Worm (Caenorhabditis elegans) whole organism, L3 larva: Measurements from ENCODE around the gene F15B9.11.

Experiments
- R02D3.7 ChIP-seq: fragments of 150-350 bp; optimal IDR thresholded peaks from 2 replicates; lab custom pipeline; 2014; ENCODE audit warnings: missing biosample characterization, missing genetic modification characterization
- ZK546.5 ChIP-seq: sonication (generic microtip); optimal IDR thresholded peaks from 2 replicates; lab custom pipeline; 2017; ENCODE audit warnings: missing biosample characterization, missing genetic modification characterization
- aly-2 ChIP-seq: fragments of 150-350 bp; optimal IDR thresholded peaks from 2 replicates; lab custom pipeline; 2014; ENCODE audit warnings: missing biosample characterization, missing genetic modification characterization
- ama-1 ChIP-seq: fragments of 150-350 bp; optimal IDR thresholded peaks from 2 replicates; lab custom pipeline; 2018
- ceh-16 ChIP-seq: sonication (generic microtip); optimal IDR thresholded peaks from 2 replicates; lab custom pipeline; 2017; ENCODE audit warnings: missing biosample characterization, missing genetic modification characterization
- ceh-28 ChIP-seq: fragments of 150-350 bp; optimal IDR thresholded peaks from 2 replicates; lab custom pipeline; 2014; ENCODE audit warnings: missing biosample characterization, missing genetic modification reagents, missing genetic modification characterization
- ceh-82 ChIP-seq: fragments of 150-350 bp; optimal IDR thresholded peaks from 2 replicates; lab custom pipeline; 2014; ENCODE audit warnings: missing biosample characterization, missing genetic modification characterization
- ceh-9 ChIP-seq: sonication (generic microtip); optimal IDR thresholded peaks from 2 replicates; lab custom pipeline; 2018; ENCODE audit warnings: missing biosample characterization, missing genetic modification characterization
- daf-12 ChIP-seq: fragments of 150-350 bp; optimal IDR thresholded peaks from 2 replicates; lab custom pipeline; 2014; ENCODE audit warnings: missing biosample characterization, missing genetic modification reagents, missing genetic modification characterization
- egl-27 ChIP-seq: sonication (generic microtip); optimal IDR thresholded peaks from 4 replicates; lab custom pipeline; 2017; ENCODE audit warnings: missing biosample characterization, missing genetic modification reagents, missing genetic modification characterization
- egl-5 ChIP-seq: fragments of 150-350 bp; optimal IDR thresholded peaks from 2 replicates; lab custom pipeline; 2017; ENCODE audit warnings: missing biosample characterization, missing genetic modification reagents, missing genetic modification characterization, inconsistent platforms
- elt-1 ChIP-seq: fragments of 150-350 bp; optimal IDR thresholded peaks from 2 replicates; lab custom pipeline; 2014; ENCODE audit warnings: missing biosample characterization, missing genetic modification characterization
- elt-2 ChIP-seq: sonication (generic microtip); optimal IDR thresholded peaks from 2 replicates; lab custom pipeline; 2016; ENCODE audit warnings: missing genetic modification reagents, mild to moderate bottlenecking, missing genetic modification characterization, missing compliant biosample characterization
- elt-3 ChIP-seq, 3 experiments: fragments of 150-350 bp in 1 of 3; sonication (generic microtip) in 2 of 3; optimal IDR thresholded peaks; 2 replicates in 2 of 3; 4 replicates in 1 of 3; lab custom pipeline; 2014 to 2017; ENCODE audit warnings: missing biosample characterization in 3 of 3, missing genetic modification characterization in 3 of 3
- eor-1 ChIP-seq, 2 experiments: fragments of 150-350 bp; optimal IDR thresholded peaks; 2 replicates each; lab custom pipeline; 2014 to 2018; ENCODE audit warnings: missing biosample characterization in 2 of 2, missing genetic modification characterization in 2 of 2
- fkh-10 ChIP-seq: sonication (generic microtip); optimal IDR thresholded peaks from 2 replicates; lab custom pipeline; 2017; ENCODE audit warnings: missing biosample characterization, missing genetic modification reagents, missing genetic modification characterization
- fkh-2 ChIP-seq: fragments of 150-350 bp; optimal IDR thresholded peaks from 2 replicates; lab custom pipeline; 2014; ENCODE audit warnings: missing biosample characterization, missing genetic modification reagents, missing genetic modification characterization
- fos-1 ChIP-seq: fragments of 150-350 bp; optimal IDR thresholded peaks from 2 replicates; lab custom pipeline; 2014; ENCODE audit warnings: missing biosample characterization, missing genetic modification characterization
- jun-1 ChIP-seq: fragments of 150-350 bp; optimal IDR thresholded peaks from 2 replicates; lab custom pipeline; 2014; ENCODE audit warnings: missing biosample characterization, missing genetic modification reagents, missing genetic modification characterization
- lin-39 ChIP-seq: fragments of 150-350 bp; optimal IDR thresholded peaks from 2 replicates; lab custom pipeline; 2018; ENCODE audit warnings: missing biosample characterization, missing genetic modification reagents, missing genetic modification characterization
- lsy-12 ChIP-seq: sonication (generic microtip); optimal IDR thresholded peaks from 2 replicates; lab custom pipeline; 2016; ENCODE audit warnings: mild to moderate bottlenecking, missing genetic modification characterization, missing compliant biosample characterization
- mdl-1 ChIP-seq: fragments of 150-350 bp; optimal IDR thresholded peaks from 2 replicates; lab custom pipeline; 2014; ENCODE audit warnings: missing biosample characterization, missing genetic modification characterization
- mml-1 ChIP-seq: fragments of 150-350 bp; sonication (generic microtip); optimal IDR thresholded peaks from 3 replicates; lab custom pipeline; 2014; ENCODE audit warnings: missing biosample characterization, missing genetic modification characterization
- nfya-1 ChIP-seq: sonication (generic microtip); optimal IDR thresholded peaks from 2 replicates; lab custom pipeline; 2017; ENCODE audit warnings: missing genetic modification characterization, mild to moderate bottlenecking, missing compliant biosample characterization, antibody characterized with exemption, moderate library complexity; ENCODE audit not compliant: insufficient read depth
- nhr-11 ChIP-seq: fragments of 150-350 bp; optimal IDR thresholded peaks from 2 replicates; lab custom pipeline; 2014; ENCODE audit warnings: missing biosample characterization, missing genetic modification characterization
- nhr-12 ChIP-seq: fragments of 150-350 bp; optimal IDR thresholded peaks from 2 replicates; lab custom pipeline; 2014; ENCODE audit warnings: missing biosample characterization, missing genetic modification characterization
- nhr-23 ChIP-seq: fragments of 150-350 bp; optimal IDR thresholded peaks from 2 replicates; lab custom pipeline; 2014; ENCODE audit warnings: missing biosample characterization, missing genetic modification reagents, missing genetic modification characterization
- nhr-237 ChIP-seq: fragments of 150-350 bp; optimal IDR thresholded peaks from 2 replicates; lab custom pipeline; 2014; ENCODE audit warnings: missing biosample characterization, missing genetic modification characterization
- nhr-25 ChIP-seq: sonication (generic microtip); optimal IDR thresholded peaks from 2 replicates; lab custom pipeline; 2017; ENCODE audit warnings: missing biosample characterization, missing genetic modification characterization
- nhr-28 ChIP-seq: fragments of 150-350 bp; optimal IDR thresholded peaks from 2 replicates; lab custom pipeline; 2014; ENCODE audit warnings: missing biosample characterization, missing genetic modification characterization
- nhr-43 ChIP-seq: sonication (generic microtip); optimal IDR thresholded peaks from 2 replicates; lab custom pipeline; 2016; ENCODE audit warnings: mild to moderate bottlenecking, missing genetic modification characterization, missing compliant biosample characterization; ENCODE audit not compliant: poor library complexity, severe bottlenecking
- nhr-76 ChIP-seq: fragments of 150-350 bp; sonication (generic microtip); optimal IDR thresholded peaks from 5 replicates; lab custom pipeline; 2014; ENCODE audit warnings: missing biosample characterization, missing genetic modification characterization
- nhr-77 ChIP-seq: fragments of 150-350 bp; optimal IDR thresholded peaks from 2 replicates; lab custom pipeline; 2014; ENCODE audit warnings: missing biosample characterization, missing genetic modification characterization
- pha-4 ChIP-seq: fragments of 150-350 bp; optimal IDR thresholded peaks from 2 replicates; lab custom pipeline; 2014; ENCODE audit warnings: missing biosample characterization, missing genetic modification reagents, missing genetic modification characterization
- pqm-1 ChIP-seq: fragments of 150-350 bp; optimal IDR thresholded peaks from 2 replicates; lab custom pipeline; 2017; ENCODE audit warnings: missing biosample characterization, missing genetic modification characterization, inconsistent platforms
- sea-2 ChIP-seq: fragments of 150-350 bp; sonication (generic microtip); optimal IDR thresholded peaks from 4 replicates; lab custom pipeline; 2014; ENCODE audit warnings: missing biosample characterization, missing genetic modification reagents, missing genetic modification characterization
- skn-1 ChIP-seq: fragments of 150-350 bp; optimal IDR thresholded peaks from 2 replicates; lab custom pipeline; 2014; ENCODE audit warnings: missing biosample characterization, missing genetic modification characterization
- snpc-4 ChIP-seq: fragments of 150-350 bp; optimal IDR thresholded peaks from 2 replicates; lab custom pipeline; 2014; ENCODE audit warnings: missing biosample characterization, missing genetic modification characterization
- tbx-2 ChIP-seq: sonication (generic microtip); optimal IDR thresholded peaks from 2 replicates; lab custom pipeline; 2016; ENCODE audit warnings: mild to moderate bottlenecking, missing genetic modification characterization, missing compliant biosample characterization
- unc-39 ChIP-seq: sonication (generic microtip); optimal IDR thresholded peaks from 4 replicates; lab custom pipeline; 2017; ENCODE audit warnings: missing biosample characterization, missing genetic modification characterization
- unc-62 ChIP-seq: fragments of 150-350 bp; sonication (generic microtip); optimal IDR thresholded peaks from 4 replicates; lab custom pipeline; 2014; ENCODE audit warnings: missing biosample characterization, missing genetic modification reagents, missing genetic modification characterization
- zag-1 ChIP-seq: fragments of 150-350 bp; optimal IDR thresholded peaks from 2 replicates; lab custom pipeline; 2014; ENCODE audit warnings: missing biosample characterization, missing genetic modification characterization
- ztf-11 ChIP-seq: fragments of 150-350 bp; optimal IDR thresholded peaks from 2 replicates; lab custom pipeline; 2014; ENCODE audit warnings: missing biosample characterization, missing genetic modification characterization
- ztf-4 ChIP-seq: fragments of 150-350 bp; optimal IDR thresholded peaks from 2 replicates; lab custom pipeline; 2014; ENCODE audit warnings: missing biosample characterization, missing genetic modification characterization

Gene F15B9.11

ce11 chrV:13008825-13009224 is 16.1 kb upstream of the F15B9.11 start, which contains the start of gene F15B9.10:
Gene F15B9.10 (minus strand): TSS chrV:13008925.
- TF ChIP-seq pha-4 (tag; lab: Kevin White, UChicago): no peak
- no peak for TF ChIP-seq R02D3.7
- TF ChIP-seq aly-2 (tag; lab: Kevin White, UChicago): no peak
- TF ChIP-seq elt-1: no peak
- no peak for TF ChIP-seq nhr-11 (tag; lab: Kevin White, UChicago)
- TF ChIP-seq lin-39 (tag; lab: Kevin White, UChicago): no peak
- no peak for TF ChIP-seq unc-39 (tag; lab: Kevin White, UChicago)
- TF ChIP-seq elt-2 (tag; lab: Kevin White, UChicago): no peak
- TF ChIP-seq fos-1 (tag; lab: Kevin White, UChicago): no peak
- TF ChIP-seq snpc-4 (tag; lab: Kevin White, UChicago): no peak
- TF ChIP-seq fkh-2 (tag; lab: Kevin White, UChicago): no peak

- no peak for TF ChIP-seq fos-1 (tag; lab: Kevin White, UChicago)
- no peak for TF ChIP-seq tbx-2 (tag; lab: Kevin White, UChicago)
- TF ChIP-seq skn-1 (tag; lab: Kevin White, UChicago): no peak
- no peak for TF ChIP-seq nhr-25 (tag; lab: Kevin White, UChicago)
- no peak for TF ChIP-seq ceh-82 (tag; lab: Kevin White, UChicago)
- no peak for TF ChIP-seq nhr-28
- no peak for TF ChIP-seq zag-1 (tag; lab: Kevin White, UChicago)
- no peak for TF ChIP-seq nhr-23
- TF ChIP-seq ZK546.5: no peak
- no peak for TF ChIP-seq lsy-12
- no peak for TF ChIP-seq elt-2 (tag; lab: Kevin White, UChicago)
- no peak for TF ChIP-seq R02D3.7
- no peak for TF ChIP-seq egl-27
- TF ChIP-seq jun-1 (tag; lab: Kevin White, UChicago): no peak
- TF ChIP-seq ama-1 (lab: Kevin White, UChicago): no peak
- TF ChIP-seq, all 47 proteins: peak for 0
Measured at ce11 chrV:13006754-13007153, 14.1 kb upstream of the F15B9.11 start.

- TF ChIP-seq ceh-9 (no peak), nhr-76 (no peak), daf-12 (no peak), ztf-4 (tag; lab: Kevin White, UChicago) (no peak), ZK546.5 (no peak), mml-1 (tag; lab: Kevin White, UChicago) (no peak), jun-1 (tag; lab: Kevin White, UChicago) (no peak)
Measured at ce11 chrV:13004374-13004773, 11.7 kb upstream of the F15B9.11 start.

- peak; percentile 89 for TF ChIP-seq nhr-43 (tag; lab: Kevin White, UChicago)
- no peak for TF ChIP-seq ama-1 (lab: Kevin White, UChicago)
- peak; percentile 66 for TF ChIP-seq pha-4 (tag; lab: Kevin White, UChicago)
- TF ChIP-seq mdl-1 (tag; lab: Kevin White, UChicago): no peak
- no peak for TF ChIP-seq ztf-11
- peak; percentile 2 for TF ChIP-seq ztf-4 (tag; lab: Kevin White, UChicago)
- TF ChIP-seq nhr-23: peak; percentile 41
- TF ChIP-seq lin-39 (tag; lab: Kevin White, UChicago): peak; percentile 85
- no peak for TF ChIP-seq nhr-12 (tag; lab: Kevin White, UChicago)
- no peak for TF ChIP-seq fos-1 (tag; lab: Kevin White, UChicago)
- TF ChIP-seq mml-1 (tag; lab: Kevin White, UChicago): no peak
- no peak for TF ChIP-seq nhr-76
- no peak for TF ChIP-seq egl-27
- no peak for TF ChIP-seq elt-1
- no peak for TF ChIP-seq nhr-237
- peak; percentile 34 for TF ChIP-seq jun-1 (tag; lab: Kevin White, UChicago)
- no peak for TF ChIP-seq ZK546.5
- TF ChIP-seq unc-62: no peak
- no peak for TF ChIP-seq fkh-10
- peak; percentile 9 for TF ChIP-seq pqm-1 (tag; lab: Kevin White, UChicago)
- TF ChIP-seq tbx-2 (tag; lab: Kevin White, UChicago): peak; percentile 43
- no peak for TF ChIP-seq nhr-77
- TF ChIP-seq skn-1 (tag; lab: Kevin White, UChicago): peak; percentile 11
- peak; percentile 75 for TF ChIP-seq nhr-25 (tag; lab: Kevin White, UChicago)
- no peak for TF ChIP-seq unc-39 (tag; lab: Kevin White, UChicago)
- no peak for TF ChIP-seq nhr-11 (tag; lab: Kevin White, UChicago)
- no peak for TF ChIP-seq sea-2 (GFP tag; lab: Kevin White, UChicago)
- peak; percentile 52 for TF ChIP-seq lsy-12
- no peak for TF ChIP-seq ceh-9
- TF ChIP-seq zag-1 (tag; lab: Kevin White, UChicago): no peak
- no peak for TF ChIP-seq R02D3.7
- no peak for TF ChIP-seq ceh-28 (tag; lab: Kevin White, UChicago)
- no peak for TF ChIP-seq ceh-16 (tag; lab: Kevin White, UChicago)
- TF ChIP-seq nfya-1 (tag; lab: Kevin White, UChicago): no peak
- TF ChIP-seq elt-3 (tag; optimal IDR thresholded peaks at IDR 0.05; lab: Kevin White, UChicago): no peak
- no peak for TF ChIP-seq ceh-82 (tag; lab: Kevin White, UChicago)
- TF ChIP-seq fkh-2 (tag; lab: Kevin White, UChicago): no peak
- peak; percentile 36 for TF ChIP-seq snpc-4 (tag; lab: Kevin White, UChicago)
- no peak for TF ChIP-seq aly-2 (tag; lab: Kevin White, UChicago)
- no peak for TF ChIP-seq daf-12
- no peak for TF ChIP-seq egl-5 (tag; lab: Kevin White, UChicago)
- no peak for TF ChIP-seq eor-1 (tag; optimal IDR thresholded peaks at IDR 0.05; lab: Kevin White, UChicago)
Measured at ce11 chrV:13003378-13003777, 10.7 kb upstream of the F15B9.11 start.
